Fruit fly (Drosophila melanogaster) whole organism, embryonic: ENCODE data around the gene Tim9b.

ENCODE experiments used
- Abd-B ChIP-seq: fragments of 200-800 bp; sonication (Bioruptor generic); optimal IDR thresholded peaks from 2 replicates; lab custom pipeline; 2018; ENCODE audit warnings: missing biosample characterization, mild to moderate bottlenecking, missing genetic modification characterization, moderate library complexity
- BEAF-32 ChIP-seq: fragments of 200-800 bp; sonication (Bioruptor generic); optimal IDR thresholded peaks from 3 replicates; lab custom pipeline; 2017; ENCODE audit warnings: missing biosample characterization, missing genetic modification characterization, mild to moderate bottlenecking, moderate library complexity, missing genetic modification reagents
- C15 ChIP-seq: fragments of 200-800 bp; sonication (Bioruptor generic); IDR thresholded peaks from 3 replicates; pipeline ENCODE4 v1.3.6; 2022; ENCODE audit warnings: missing biosample characterization, missing genetic modification characterization
- CG10274 ChIP-seq: fragments of 200-800 bp; sonication (Bioruptor generic); optimal IDR thresholded peaks from 3 replicates; lab custom pipeline; 2017; ENCODE audit warnings: missing biosample characterization, mild to moderate bottlenecking, missing genetic modification characterization
- CG11398 ChIP-seq: fragments of 200-800 bp; sonication (Bioruptor generic); optimal IDR thresholded peaks from 2 replicates; lab custom pipeline; 2016; ENCODE audit warnings: missing biosample characterization, missing genetic modification characterization
- CG11695 ChIP-seq: fragments of 200-800 bp; sonication (Bioruptor generic); IDR thresholded peaks from 3 replicates; pipeline ENCODE4 v1.3.6; 2022; ENCODE audit warnings: missing biosample characterization, missing genetic modification characterization
- CG11723 ChIP-seq: fragments of 200-800 bp; sonication (Bioruptor generic); optimal IDR thresholded peaks from 2 replicates; lab custom pipeline; 2017; ENCODE audit warnings: missing biosample characterization, mild to moderate bottlenecking, missing genetic modification characterization
- CG12071 ChIP-seq: fragments of 200-800 bp; sonication (Bioruptor generic); optimal IDR thresholded peaks from 3 replicates; lab custom pipeline; 2018; ENCODE audit warnings: missing biosample characterization, mild to moderate bottlenecking, missing genetic modification characterization
- CG12155 ChIP-seq: fragments of 200-800 bp; sonication (Bioruptor generic); optimal IDR thresholded peaks from 3 replicates; lab custom pipeline; 2016; ENCODE audit warnings: missing biosample characterization, missing genetic modification characterization
- CG12236 ChIP-seq: fragments of 200-800 bp; sonication (Bioruptor generic); optimal IDR thresholded peaks from 2 replicates; lab custom pipeline; 2016; ENCODE audit warnings: missing biosample characterization, missing genetic modification characterization
- CG12659 ChIP-seq: fragments of 200-800 bp; sonication (Bioruptor generic); optimal IDR thresholded peaks from 3 replicates; lab custom pipeline; 2017; ENCODE audit warnings: mild to moderate bottlenecking, missing biosample characterization, missing genetic modification reagents, missing genetic modification characterization
- CG13123 ChIP-seq: fragments of 200-800 bp; sonication (Bioruptor generic); optimal IDR thresholded peaks from 2 replicates; lab custom pipeline; 2016; ENCODE audit warnings: missing biosample characterization, missing genetic modification characterization
- CG15479 ChIP-seq: fragments of 200-800 bp; sonication (Bioruptor generic); optimal IDR thresholded peaks from 3 replicates; lab custom pipeline; 2019; ENCODE audit warnings: missing biosample characterization, mild to moderate bottlenecking, missing genetic modification characterization, moderate library complexity
- CG1602 ChIP-seq: fragments of 200-800 bp; sonication (Bioruptor generic); optimal IDR thresholded peaks from 3 replicates; lab custom pipeline; 2016; ENCODE audit warnings: missing biosample characterization, missing genetic modification characterization
- CG17912 ChIP-seq: fragments of 200-800 bp; sonication (Bioruptor generic); optimal IDR thresholded peaks from 2 replicates; lab custom pipeline; 2018; ENCODE audit warnings: missing biosample characterization, mild to moderate bottlenecking, missing genetic modification characterization
- CG2202 ChIP-seq: fragments of 200-800 bp; sonication (Bioruptor generic); optimal IDR thresholded peaks from 2 replicates; lab custom pipeline; 2018; ENCODE audit warnings: missing biosample characterization, mild to moderate bottlenecking, missing genetic modification characterization
- CG31365 ChIP-seq: fragments of 200-800 bp; sonication (Bioruptor generic); optimal IDR thresholded peaks from 2 replicates; lab custom pipeline; 2018; ENCODE audit warnings: missing biosample characterization, mild to moderate bottlenecking, missing genetic modification characterization
- CG32772 ChIP-seq: fragments of 200-800 bp; sonication (Bioruptor generic); IDR thresholded peaks from 2 replicates; pipeline ENCODE4 v1.3.6; 2022; ENCODE audit warnings: missing biosample characterization, missing genetic modification characterization
- CG4404 ChIP-seq: fragments of 200-800 bp; sonication (Bioruptor generic); IDR thresholded peaks from 2 replicates; pipeline ENCODE4 v1.3.6; 2022; ENCODE audit warnings: missing biosample characterization, missing genetic modification characterization
- CG4820 ChIP-seq: fragments of 200-800 bp; sonication (Bioruptor generic); optimal IDR thresholded peaks from 3 replicates; lab custom pipeline; 2016; ENCODE audit warnings: missing biosample characterization, missing genetic modification characterization
- CG6689 ChIP-seq: fragments of 200-800 bp; sonication (Bioruptor generic); IDR thresholded peaks from 2 replicates; pipeline ENCODE4 v1.3.6; 2022; ENCODE audit warnings: missing biosample characterization, missing genetic modification characterization
- CG7786 ChIP-seq: fragments of 200-800 bp; sonication (Bioruptor generic); optimal IDR thresholded peaks from 2 replicates; lab custom pipeline; 2016; ENCODE audit warnings: missing biosample characterization, missing genetic modification characterization
- D ChIP-seq, 2 experiments: fragments of 200-800 bp in 1 of 2; fragments of >200 bp in 1 of 2; sonication (Bioruptor generic) in 1 of 2; optimal IDR thresholded peaks; 2 replicates in 1 of 2; 3 replicates in 1 of 2; lab custom pipeline; 2017; ENCODE audit warnings: mild to moderate bottlenecking in 1 of 2, missing biosample characterization in 1 of 2, missing genetic modification characterization in 1 of 2, missing genetic modification reagents in 1 of 2
- E2f1 ChIP-seq: fragments of 200-800 bp; sonication (Bioruptor generic); IDR thresholded peaks from 2 replicates; pipeline ENCODE4 v1.3.6; 2022; ENCODE audit warnings: missing biosample characterization, missing genetic modification characterization
- Fer1 ChIP-seq: fragments of 200-800 bp; sonication (Bioruptor generic); optimal IDR thresholded peaks from 2 replicates; lab custom pipeline; 2017; ENCODE audit warnings: missing biosample characterization, mild to moderate bottlenecking, missing genetic modification characterization
- GATAe ChIP-seq: fragments of 200-800 bp; sonication (Bioruptor generic); conservative IDR thresholded peaks from 2 replicates; pipeline ENCODE4 v1.3.6; 2022; ENCODE audit warnings: missing biosample characterization, missing genetic modification characterization
- H15 ChIP-seq: fragments of 200-800 bp; sonication (Bioruptor generic); IDR thresholded peaks from 3 replicates; pipeline ENCODE4 v1.3.6; 2022; ENCODE audit warnings: missing biosample characterization, missing genetic modification characterization
- H2.0 ChIP-seq: fragments of 200-800 bp; sonication (Bioruptor generic); IDR thresholded peaks from 2 replicates; pipeline ENCODE4 v1.3.6; 2022; ENCODE audit warnings: missing biosample characterization, missing genetic modification characterization
- Hand ChIP-seq: fragments of 200-800 bp; sonication (Bioruptor generic); optimal IDR thresholded peaks from 2 replicates; lab custom pipeline; 2017; ENCODE audit warnings: mild to moderate bottlenecking, missing biosample characterization, missing genetic modification reagents, missing genetic modification characterization
- Hr51 ChIP-seq, 2 experiments: fragments of 200-800 bp; sonication (Bioruptor generic); optimal IDR thresholded peaks; 2 replicates in 1 of 2; 3 replicates in 1 of 2; lab custom pipeline; 2016 to 2018; ENCODE audit warnings: missing biosample characterization in 2 of 2, missing genetic modification characterization in 2 of 2, mild to moderate bottlenecking in 1 of 2, moderate library complexity in 1 of 2
- Lhr ChIP-seq: fragments of 200-800 bp; sonication (Bioruptor generic); optimal IDR thresholded peaks from 3 replicates; lab custom pipeline; 2017; ENCODE audit warnings: mild to moderate bottlenecking, missing biosample characterization, missing genetic modification reagents, missing genetic modification characterization
- Max ChIP-seq: fragments of 200-800 bp; sonication (Bioruptor generic); optimal IDR thresholded peaks from 2 replicates; lab custom pipeline; 2016; ENCODE audit warnings: missing biosample characterization, mild to moderate bottlenecking, missing genetic modification characterization
- Nf-YC ChIP-seq: fragments of 200-800 bp; optimal IDR thresholded peaks from 3 replicates; lab custom pipeline; 2019; ENCODE audit warnings: missing biosample characterization, mild to moderate bottlenecking, missing genetic modification characterization, moderate library complexity
- Opbp ChIP-seq: fragments of 200-800 bp; sonication (Bioruptor generic); IDR thresholded peaks from 3 replicates; pipeline ENCODE4 v1.3.6; 2022; ENCODE audit warnings: missing biosample characterization, missing genetic modification characterization; ENCODE audit not compliant: partially characterized antibody
- Rfx ChIP-seq: fragments of 200-800 bp; sonication (Bioruptor generic); IDR thresholded peaks from 2 replicates; pipeline ENCODE4 v1.3.6; 2022; ENCODE audit warnings: missing biosample characterization, missing genetic modification characterization
- Vsx1 ChIP-seq: fragments of 200-800 bp; sonication (Bioruptor generic); optimal IDR thresholded peaks from 2 replicates; lab custom pipeline; 2017; ENCODE audit warnings: missing biosample characterization, mild to moderate bottlenecking, missing genetic modification characterization, missing genetic modification reagents
- bigmax ChIP-seq: fragments of 200-800 bp; sonication (Bioruptor generic); optimal IDR thresholded peaks from 2 replicates; lab custom pipeline; 2018; ENCODE audit warnings: missing biosample characterization, mild to moderate bottlenecking, missing genetic modification characterization
- crol ChIP-seq: fragments of 200-800 bp; sonication (Bioruptor generic); IDR thresholded peaks from 2 replicates; pipeline ENCODE4 v1.3.6; 2022; ENCODE audit warnings: missing biosample characterization, missing genetic modification characterization
- dysf ChIP-seq: fragments of 200-800 bp; sonication (Bioruptor generic); IDR thresholded peaks from 3 replicates; pipeline ENCODE4 v1.3.6; 2022; ENCODE audit warnings: missing biosample characterization, missing genetic modification characterization
- en ChIP-seq: fragments of 200-800 bp; sonication (Bioruptor generic); optimal IDR thresholded peaks from 2 replicates; lab custom pipeline; 2016; ENCODE audit warnings: missing biosample characterization, missing genetic modification characterization
- exex ChIP-seq: fragments of 200-800 bp; sonication (Bioruptor generic); optimal IDR thresholded peaks from 4 replicates; lab custom pipeline; 2018; ENCODE audit warnings: missing biosample characterization, mild to moderate bottlenecking, missing genetic modification characterization, moderate library complexity
- fd3F ChIP-seq: fragments of 200-800 bp; sonication (Bioruptor generic); optimal IDR thresholded peaks from 2 replicates; lab custom pipeline; 2018; ENCODE audit warnings: missing biosample characterization, mild to moderate bottlenecking, missing genetic modification characterization, moderate library complexity
- oc ChIP-seq: fragments of 200-800 bp; sonication (Bioruptor generic); optimal IDR thresholded peaks from 2 replicates; lab custom pipeline; 2018; ENCODE audit warnings: missing biosample characterization, mild to moderate bottlenecking, missing genetic modification characterization, moderate library complexity
- prd ChIP-seq, 3 experiments: fragments of >200 bp in 2 of 3; fragments of 200-800 bp in 1 of 3; sonication (Bioruptor generic) in 1 of 3; optimal IDR thresholded peaks in 2 of 3; IDR thresholded peaks in 1 of 3; 2 replicates in 2 of 3; 3 replicates in 1 of 3; pipeline versions ENCODE4 v1.3.6 to Lab custom; 2017 to 2022; ENCODE audit warnings: missing biosample characterization in 1 of 3, missing genetic modification characterization in 1 of 3
- ro ChIP-seq: fragments of 200-800 bp; sonication (Bioruptor generic); IDR thresholded peaks from 2 replicates; pipeline ENCODE4 v1.3.6; 2022; ENCODE audit warnings: missing biosample characterization, missing genetic modification characterization
- schlank ChIP-seq: fragments of 200-800 bp; sonication (Bioruptor generic); optimal IDR thresholded peaks from 2 replicates; lab custom pipeline; 2018; ENCODE audit warnings: missing biosample characterization, mild to moderate bottlenecking, missing genetic modification characterization
- sens ChIP-seq: fragments of 200-800 bp; sonication (Bioruptor generic); peaks from one replicate; lab custom pipeline; 2016; ENCODE audit warnings: missing biosample characterization, missing genetic modification characterization
- sisA ChIP-seq: fragments of 200-800 bp; sonication (Bioruptor generic); IDR thresholded peaks from 2 replicates; pipeline ENCODE4 v1.3.6; 2022; ENCODE audit warnings: missing biosample characterization, missing genetic modification characterization
- ssp ChIP-seq: fragments of 200-800 bp; sonication (Bioruptor generic); IDR thresholded peaks from 2 replicates; pipeline ENCODE4 v1.3.6; 2022; ENCODE audit warnings: missing biosample characterization, missing genetic modification characterization

Tim9b gene

dm6 chrX:19638328-19638940 lies 20.1 kb upstream of the Tim9b start, which contains the start of gene Rcd-1 (continued):
- TF ChIP-seq CG31365 (tag; lab: Kevin White, UChicago) (no peak), CG15479 (no peak), CG12155 (GFP tag; lab: Kevin White, UChicago) (peak; percentile 65), C15 (GFP tag; lab: Robert Waterston, UW) (no peak), CG1602 (GFP tag; lab: Kevin White, UChicago) (no peak), Hr51 (GFP tag; optimal IDR thresholded peaks at IDR 0.05; lab: Kevin White, UChicago) (no peak), CG2202 (no peak), schlank (tag; lab: Kevin White, UChicago) (no peak), prd (optimal IDR thresholded peaks at IDR 0.05; lab: Kevin White, UChicago) (no peak), prd (GFP tag; IDR thresholded peaks at IDR 0.05; lab: Robert Waterston, UW) (no peak), Rfx (peak; percentile 34; the same call in 1 of the 2 replicates), fd3F (GFP tag; lab: Kevin White, UChicago) (no peak), CG17912 (GFP tag; lab: Kevin White, UChicago) (no peak), bigmax (GFP tag; lab: Kevin White, UChicago) (peak; percentile 38), CG12236 (GFP tag; lab: Kevin White, UChicago) (no peak), E2f1 (GFP tag; lab: Robert Waterston, UW) (no peak), CG10274 (no peak), CG4820 (no peak), Vsx1 (GFP tag; lab: Kevin White, UChicago) (no peak), CG11695 (no peak), CG6689 (GFP tag; lab: Robert Waterston, UW) (no peak), BEAF-32 (GFP tag; lab: Kevin White, UChicago) (peak; percentile 58), GATAe (no peak), sens (GFP tag; lab: Kevin White, UChicago) (peak; percentile 66), D (optimal IDR thresholded peaks at IDR 0.05; lab: Kevin White, UChicago) (no peak), D (GFP tag; optimal IDR thresholded peaks at IDR 0.05; lab: Kevin White, UChicago) (no peak), sisA (GFP tag; lab: Robert Waterston, UW) (no peak), H2.0 (GFP tag; lab: Robert Waterston, UW) (no peak), oc (tag; lab: Kevin White, UChicago) (no peak), CG11398 (GFP tag; lab: Kevin White, UChicago) (no peak), ro (GFP tag; lab: Robert Waterston, UW) (no peak), Abd-B (no peak), Fer1 (GFP tag; lab: Kevin White, UChicago) (no peak), ssp (GFP tag; lab: Robert Waterston, UW) (no peak), dysf (GFP tag; lab: Robert Waterston, UW) (no peak), exex (tag; lab: Kevin White, UChicago) (no peak), CG12659 (GFP tag; lab: Kevin White, UChicago) (peak; percentile 28), CG13123 (GFP tag; lab: Kevin White, UChicago) (no peak), CG4404 (no peak), H15 (no peak), CG12071 (no peak), crol (GFP tag; lab: Robert Waterston, UW) (no peak), CG11723 (GFP tag; lab: Kevin White, UChicago) (no peak), CG32772 (GFP tag; lab: Robert Waterston, UW) (0 out of 2 replicates have a peak, but pooled peaks have one; percentile 18), Nf-YC (tag; lab: Kevin White, UChicago) (no peak), Lhr (GFP tag; lab: Kevin White, UChicago) (peak; percentile 51), en (GFP tag; lab: Kevin White, UChicago) (no peak), Max (no peak), Opbp (0 out of 3 replicates have a peak, but pooled peaks have one; percentile 4), CG7786 (GFP tag; lab: Kevin White, UChicago) (no peak), Hand (no peak)
